Fruit fly (Drosophila melanogaster) whole organism, embryonic: ENCODE measurements around the gene CG33489.

Experiments
- Ada2b ChIP-seq: fragments of 200-800 bp; sonication (Bioruptor generic); IDR thresholded peaks from 2 replicates; pipeline ENCODE4 v1.3.6; 2022; ENCODE audit warnings: missing biosample characterization, missing genetic modification characterization
- Atf-2 ChIP-seq: fragments of 200-800 bp; sonication (Bioruptor generic); optimal IDR thresholded peaks from 2 replicates; lab custom pipeline; 2016; ENCODE audit warnings: missing biosample characterization, missing genetic modification characterization
- B-H2 ChIP-seq: fragments of 200-800 bp; sonication (Bioruptor generic); optimal IDR thresholded peaks from 2 replicates; lab custom pipeline; 2018; ENCODE audit warnings: missing biosample characterization, mild to moderate bottlenecking, missing genetic modification characterization
- CG10431 ChIP-seq: fragments of 200-800 bp; sonication (Bioruptor generic); optimal IDR thresholded peaks from 3 replicates; lab custom pipeline; 2018; ENCODE audit warnings: missing biosample characterization, mild to moderate bottlenecking, missing genetic modification characterization
- CG11247 ChIP-seq: fragments of 200-800 bp; sonication (Bioruptor generic); IDR thresholded peaks from 2 replicates; pipeline ENCODE4 v1.3.6; 2022; ENCODE audit warnings: missing biosample characterization, missing genetic modification characterization
- CG11504 ChIP-seq: fragments of 200-800 bp; sonication (Bioruptor generic); optimal IDR thresholded peaks from 3 replicates; lab custom pipeline; 2019; ENCODE audit warnings: missing biosample characterization, mild to moderate bottlenecking, missing genetic modification characterization, moderate library complexity
- CG11696 ChIP-seq: fragments of 200-800 bp; sonication (Bioruptor generic); IDR thresholded peaks from 2 replicates; pipeline ENCODE4 v1.3.6; 2022; ENCODE audit warnings: missing biosample characterization, missing genetic modification characterization
- CG12391 ChIP-seq: fragments of 200-800 bp; sonication (Bioruptor generic); optimal IDR thresholded peaks from 3 replicates; lab custom pipeline; 2018; ENCODE audit warnings: missing biosample characterization, mild to moderate bottlenecking, missing genetic modification characterization, moderate library complexity
- CG13775 ChIP-seq: fragments of 200-800 bp; sonication (Bioruptor generic); optimal IDR thresholded peaks from 3 replicates; lab custom pipeline; 2017; ENCODE audit warnings: missing biosample characterization, mild to moderate bottlenecking, missing genetic modification characterization
- CG15269 ChIP-seq: fragments of 200-800 bp; sonication (Bioruptor generic); optimal IDR thresholded peaks from 2 replicates; lab custom pipeline; 2018; ENCODE audit warnings: missing biosample characterization, mild to moderate bottlenecking, missing genetic modification characterization, moderate library complexity
- CG15514 ChIP-seq: fragments of 200-800 bp; sonication (Bioruptor generic); optimal IDR thresholded peaks from 3 replicates; lab custom pipeline; 2017; ENCODE audit warnings: missing biosample characterization, missing genetic modification characterization, mild to moderate bottlenecking, moderate library complexity, missing genetic modification reagents
- CG17186 ChIP-seq: fragments of 200-800 bp; sonication (Bioruptor generic); optimal IDR thresholded peaks from 3 replicates; lab custom pipeline; 2017; ENCODE audit warnings: missing biosample characterization, missing genetic modification reagents, missing genetic modification characterization
- CG17612 ChIP-seq: fragments of 200-800 bp; sonication (Bioruptor generic); IDR thresholded peaks from 2 replicates; pipeline ENCODE4 v1.3.6; 2022; ENCODE audit warnings: missing biosample characterization, missing genetic modification characterization
- CG17829 ChIP-seq: fragments of 200-800 bp; optimal IDR thresholded peaks from 2 replicates; lab custom pipeline; 2019; ENCODE audit warnings: missing biosample characterization, mild to moderate bottlenecking, missing genetic modification characterization, moderate library complexity
- CG2120 ChIP-seq: fragments of 200-800 bp; sonication (Bioruptor generic); optimal IDR thresholded peaks from 3 replicates; lab custom pipeline; 2016; ENCODE audit warnings: missing biosample characterization, missing genetic modification characterization
- CG3847 ChIP-seq: fragments of 200-800 bp; sonication (Bioruptor generic); IDR thresholded peaks from 2 replicates; pipeline ENCODE4 v1.3.6; 2022; ENCODE audit warnings: missing biosample characterization, missing genetic modification characterization
- CG6683 ChIP-seq: fragments of 200-800 bp; sonication (Bioruptor generic); optimal IDR thresholded peaks from 2 replicates; lab custom pipeline; 2017; ENCODE audit warnings: missing biosample characterization, mild to moderate bottlenecking, missing genetic modification characterization, missing genetic modification reagents
- CG6854 ChIP-seq: fragments of 200-800 bp; sonication (Bioruptor generic); optimal IDR thresholded peaks from 3 replicates; lab custom pipeline; 2017; ENCODE audit warnings: missing biosample characterization, mild to moderate bottlenecking, missing genetic modification characterization
- CG7745 ChIP-seq: fragments of 200-800 bp; sonication (Bioruptor generic); optimal IDR thresholded peaks from 2 replicates; lab custom pipeline; 2018; ENCODE audit warnings: missing biosample characterization, mild to moderate bottlenecking, missing genetic modification characterization, moderate library complexity
- CG7963 ChIP-seq: fragments of 200-800 bp; sonication (Bioruptor generic); IDR thresholded peaks from 3 replicates; pipeline ENCODE4 v1.3.6; 2022; ENCODE audit warnings: missing biosample characterization, missing genetic modification characterization; ENCODE audit not compliant: partially characterized antibody
- D19B ChIP-seq: fragments of 200-800 bp; sonication (Bioruptor generic); optimal IDR thresholded peaks from 2 replicates; lab custom pipeline; 2017; ENCODE audit warnings: missing biosample characterization, mild to moderate bottlenecking, missing genetic modification characterization
- Fer1 ChIP-seq: fragments of 200-800 bp; sonication (Bioruptor generic); optimal IDR thresholded peaks from 2 replicates; lab custom pipeline; 2017; ENCODE audit warnings: missing biosample characterization, mild to moderate bottlenecking, missing genetic modification characterization
- MTF-1 ChIP-seq: fragments of 200-800 bp; sonication (Bioruptor generic); optimal IDR thresholded peaks from 2 replicates; lab custom pipeline; 2018; ENCODE audit warnings: missing biosample characterization, mild to moderate bottlenecking, missing genetic modification characterization, borderline replicate concordance
- Mrtf ChIP-seq: fragments of 200-800 bp; sonication (Bioruptor generic); IDR thresholded peaks from 3 replicates; pipeline ENCODE4 v1.3.6; 2022; ENCODE audit warnings: missing biosample characterization, missing genetic modification characterization
- Myb ChIP-seq: fragments of 200-800 bp; sonication (Bioruptor generic); optimal IDR thresholded peaks from 2 replicates; lab custom pipeline; 2016; ENCODE audit warnings: missing biosample characterization, missing genetic modification characterization
- Sox100B ChIP-seq: fragments of 200-800 bp; sonication (Bioruptor generic); optimal IDR thresholded peaks from 3 replicates; lab custom pipeline; 2018; ENCODE audit warnings: missing biosample characterization, mild to moderate bottlenecking, missing genetic modification characterization
- Sox102F ChIP-seq: fragments of 200-800 bp; sonication (Bioruptor generic); optimal IDR thresholded peaks from 2 replicates; lab custom pipeline; 2018; ENCODE audit warnings: missing biosample characterization, mild to moderate bottlenecking, missing genetic modification characterization, moderate library complexity
- Stat92E ChIP-seq, 3 experiments: fragments of >200 bp in 2 of 3; fragments of 200-800 bp in 1 of 3; sonication (Bioruptor generic) in 1 of 3; optimal IDR thresholded peaks; 2 replicates each; lab custom pipeline; 2017 to 2019; ENCODE audit warnings: missing biosample characterization in 3 of 3, missing genetic modification characterization in 3 of 3, mild to moderate bottlenecking in 1 of 3, moderate library complexity in 1 of 3
- Vsx1 ChIP-seq: fragments of 200-800 bp; sonication (Bioruptor generic); optimal IDR thresholded peaks from 2 replicates; lab custom pipeline; 2017; ENCODE audit warnings: missing biosample characterization, mild to moderate bottlenecking, missing genetic modification characterization, missing genetic modification reagents
- cwo ChIP-seq: fragments of 200-800 bp; sonication (Bioruptor generic); optimal IDR thresholded peaks from 3 replicates; lab custom pipeline; 2017; ENCODE audit warnings: missing biosample characterization, missing genetic modification characterization, mild to moderate bottlenecking, moderate library complexity, missing genetic modification reagents
- dmrt99B ChIP-seq: fragments of 200-800 bp; sonication (Bioruptor generic); optimal IDR thresholded peaks from 2 replicates; lab custom pipeline; 2018; ENCODE audit warnings: missing biosample characterization, mild to moderate bottlenecking, missing genetic modification characterization, moderate library complexity
- esg ChIP-seq: fragments of 200-800 bp; sonication (Bioruptor generic); conservative IDR thresholded peaks from 2 replicates; pipeline ENCODE4 v1.3.6; 2022; ENCODE audit warnings: missing biosample characterization, missing genetic modification characterization
- ewg ChIP-seq: fragments of 200-800 bp; sonication (Bioruptor generic); optimal IDR thresholded peaks from 3 replicates; lab custom pipeline; 2017; ENCODE audit warnings: mild to moderate bottlenecking, missing biosample characterization, missing genetic modification reagents, missing genetic modification characterization
- fu2 ChIP-seq: fragments of 200-800 bp; sonication (Bioruptor generic); optimal IDR thresholded peaks from 2 replicates; lab custom pipeline; 2016; ENCODE audit warnings: missing biosample characterization, missing genetic modification characterization
- gro ChIP-seq: fragments of 200-800 bp; sonication (Bioruptor generic); optimal IDR thresholded peaks from 2 replicates; lab custom pipeline; 2016; ENCODE audit warnings: missing biosample characterization, missing genetic modification characterization
- her ChIP-seq: fragments of 200-800 bp; sonication (Bioruptor generic); optimal IDR thresholded peaks from 2 replicates; lab custom pipeline; 2016; ENCODE audit warnings: missing biosample characterization, missing genetic modification characterization
- kni ChIP-seq: fragments of 200-800 bp; sonication (Bioruptor generic); optimal IDR thresholded peaks from 3 replicates; lab custom pipeline; 2017; ENCODE audit warnings: mild to moderate bottlenecking, missing biosample characterization, missing genetic modification reagents, missing genetic modification characterization
- knrl ChIP-seq: fragments of 200-800 bp; sonication (Bioruptor generic); IDR thresholded peaks from 3 replicates; pipeline ENCODE4 v1.3.6; 2022; ENCODE audit warnings: missing biosample characterization, missing genetic modification characterization; ENCODE audit not compliant: partially characterized antibody
- lilli ChIP-seq: fragments of 200-800 bp; sonication (Bioruptor generic); optimal IDR thresholded peaks from 3 replicates; lab custom pipeline; 2016; ENCODE audit warnings: missing biosample characterization, missing genetic modification characterization
- lola ChIP-seq, 3 experiments: fragments of >200 bp in 2 of 3; fragments of 200-800 bp in 1 of 3; sonication (Bioruptor generic) in 1 of 3; optimal IDR thresholded peaks; 2 replicates each; lab custom pipeline; 2017 to 2019; ENCODE audit warnings: missing biosample characterization in 3 of 3, missing genetic modification characterization in 3 of 3, mild to moderate bottlenecking in 1 of 3, moderate library complexity in 1 of 3
- nmo ChIP-seq: fragments of 200-800 bp; sonication (Bioruptor generic); optimal IDR thresholded peaks from 2 replicates; lab custom pipeline; 2018; ENCODE audit warnings: missing biosample characterization, mild to moderate bottlenecking, missing genetic modification characterization, moderate library complexity
- pros ChIP-seq: fragments of 200-800 bp; sonication (Bioruptor generic); optimal IDR thresholded peaks from 3 replicates; lab custom pipeline; 2019; ENCODE audit warnings: missing biosample characterization, mild to moderate bottlenecking, missing genetic modification characterization, moderate library complexity
- repo ChIP-seq: fragments of 200-800 bp; sonication (Bioruptor generic); optimal IDR thresholded peaks from 2 replicates; lab custom pipeline; 2016; ENCODE audit warnings: missing biosample characterization, missing genetic modification characterization
- scrt ChIP-seq: fragments of 200-800 bp; sonication (Bioruptor generic); optimal IDR thresholded peaks from 2 replicates; lab custom pipeline; 2018; ENCODE audit warnings: missing biosample characterization, mild to moderate bottlenecking, missing genetic modification characterization, moderate library complexity
- sqz ChIP-seq: fragments of 200-800 bp; sonication (Bioruptor generic); optimal IDR thresholded peaks from 3 replicates; lab custom pipeline; 2018; ENCODE audit warnings: missing biosample characterization, mild to moderate bottlenecking, missing genetic modification characterization
- sr ChIP-seq: fragments of 200-800 bp; sonication (Bioruptor generic); IDR thresholded peaks from 3 replicates; pipeline ENCODE4 v1.3.6; 2022; ENCODE audit warnings: missing biosample characterization, missing genetic modification characterization
- stc ChIP-seq: fragments of 200-800 bp; sonication (Bioruptor generic); IDR thresholded peaks from 2 replicates; pipeline ENCODE4 v1.3.6; 2022; ENCODE audit warnings: missing biosample characterization, missing genetic modification characterization
- vvl ChIP-seq: fragments of 200-800 bp; sonication (Bioruptor generic); IDR thresholded peaks from 2 replicates; pipeline ENCODE4 v1.3.6; 2022; ENCODE audit warnings: missing biosample characterization, missing genetic modification characterization
- wdn ChIP-seq: fragments of 200-800 bp; sonication (Bioruptor generic); IDR thresholded peaks from 2 replicates; pipeline ENCODE4 v1.3.6; 2022; ENCODE audit warnings: missing biosample characterization, missing genetic modification characterization
- zen ChIP-seq: fragments of 200-800 bp; sonication (Bioruptor generic); optimal IDR thresholded peaks from 3 replicates; lab custom pipeline; 2018; ENCODE audit warnings: missing biosample characterization, mild to moderate bottlenecking, missing genetic modification characterization, moderate library complexity

Gene CG33489

dm6 chr3L:11556637-11557036 lies 20.2 kb downstream of the CG33489 start (continued):
- no peak for TF ChIP-seq ewg (GFP tag; lab: Kevin White, UChicago)
- no peak for TF ChIP-seq CG7745
- peak; percentile 46 for TF ChIP-seq CG13775 (GFP tag; lab: Kevin White, UChicago)
- no peak for TF ChIP-seq Mrtf (GFP tag; lab: Robert Waterston, UW)
- TF ChIP-seq her (GFP tag; lab: Kevin White, UChicago), result no peak
- TF ChIP-seq Sox100B (GFP tag; lab: Kevin White, UChicago), result peak; percentile 15
- TF ChIP-seq CG17186 (GFP tag; lab: Kevin White, UChicago), result no peak
- no peak for TF ChIP-seq knrl (GFP tag; lab: Robert Waterston, UW)
- TF ChIP-seq Ada2b (GFP tag; lab: Robert Waterston, UW), result no peak
- TF ChIP-seq CG7963, result no peak
- TF ChIP-seq fu2 (GFP tag; lab: Kevin White, UChicago), result no peak
- TF ChIP-seq CG11696 (GFP tag; lab: Robert Waterston, UW), result peak; percentile 71; the same call in 1 of the 2 replicates
- peak; percentile 8 for TF ChIP-seq CG15269
- TF ChIP-seq CG10431 (GFP tag; lab: Kevin White, UChicago), result no peak
- TF ChIP-seq Vsx1, result peak; percentile 22
- peak; percentile 27 for TF ChIP-seq cwo (GFP tag; lab: Kevin White, UChicago)
- TF ChIP-seq CG11247, result no peak
- no peak for TF ChIP-seq Atf-2 (GFP tag; lab: Kevin White, UChicago)
- TF ChIP-seq stc (GFP tag; lab: Robert Waterston, UW), result no peak
- TF ChIP-seq Myb (GFP tag; lab: Kevin White, UChicago), result no peak
- no peak for TF ChIP-seq Stat92E (GFP tag; optimal IDR thresholded peaks at IDR 0.05; lab: Kevin White, UChicago)
- TF ChIP-seq sqz (GFP tag; lab: Kevin White, UChicago), result no peak
- 0 out of 2 replicates have a peak, but pooled peaks have one; percentile 13 for TF ChIP-seq CG3847
- TF ChIP-seq CG17829 (tag; lab: Kevin White, UChicago), result no peak
- TF ChIP-seq vvl, result no peak
- TF ChIP-seq pros (GFP tag; lab: Kevin White, UChicago), result no peak
- TF ChIP-seq zen (tag; lab: Kevin White, UChicago), result no peak
- no peak for TF ChIP-seq B-H2 (GFP tag; lab: Kevin White, UChicago)
- no peak for TF ChIP-seq repo (GFP tag; lab: Kevin White, UChicago)
- TF ChIP-seq CG2120 (GFP tag; lab: Kevin White, UChicago), result peak; percentile 47
- TF ChIP-seq CG6683 (GFP tag; lab: Kevin White, UChicago), result no peak
- no peak for TF ChIP-seq sr (GFP tag; lab: Robert Waterston, UW)
- no peak for TF ChIP-seq kni (GFP tag; lab: Kevin White, UChicago)
- TF ChIP-seq dmrt99B (tag; lab: Kevin White, UChicago), result peak; percentile 37
- TF ChIP-seq CG12391, result peak; percentile 21
- peak; percentile 7 for TF ChIP-seq D19B (GFP tag; lab: Kevin White, UChicago)
- TF ChIP-seq Fer1 (GFP tag; lab: Kevin White, UChicago), result peak; percentile 11
- peak; percentile 15 for TF ChIP-seq CG11504 (tag; lab: Kevin White, UChicago)
- no peak for TF ChIP-seq CG15514
- TF ChIP-seq esg, result no peak
- TF ChIP-seq lilli (GFP tag; lab: Kevin White, UChicago), result peak; percentile 24
- no peak for TF ChIP-seq CG6854 (GFP tag; lab: Kevin White, UChicago)
- no peak for TF ChIP-seq CG17612 (GFP tag; lab: Robert Waterston, UW)
- TF ChIP-seq wdn (GFP tag; lab: Robert Waterston, UW), result no peak
- no peak for TF ChIP-seq nmo
- TF ChIP-seq scrt (GFP tag; lab: Kevin White, UChicago), result peak; percentile 7
- TF ChIP-seq MTF-1, result no peak
- peak; percentile 30 for TF ChIP-seq Sox102F (GFP tag; lab: Kevin White, UChicago)
- TF ChIP-seq lola (GFP tag; optimal IDR thresholded peaks at IDR 0.05; lab: Kevin White, UChicago), result no peak
- TF ChIP-seq gro (GFP tag; lab: Kevin White, UChicago), result no peak
